Fruit fly (Drosophila melanogaster): ENCODE data around the gene ATP6AP2.

DNA sequence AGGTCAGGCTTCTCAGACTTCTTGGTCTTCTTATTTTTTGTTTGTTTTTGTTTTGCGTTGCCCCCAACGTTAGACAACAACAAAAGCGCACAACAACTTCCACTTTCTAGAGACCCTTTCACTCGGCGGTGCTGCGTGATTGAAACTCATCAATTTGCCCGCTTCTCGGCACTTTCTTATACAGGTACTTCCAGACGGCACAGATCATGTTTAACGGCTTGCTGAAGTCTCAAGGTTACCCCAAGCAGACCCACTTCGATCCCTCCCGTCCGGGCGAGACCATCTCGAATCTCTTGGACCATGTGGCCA is 10.7 kb upstream of the ATP6AP2 start:
- TF ChIP-seq fd85E (GFP tag; optimal IDR thresholded peaks at IDR 0.05), result no peak
- no peak for TF ChIP-seq CG11902 (GFP tag; optimal IDR thresholded peaks at IDR 0.05)
- TF ChIP-seq Hr4 (GFP tag; optimal IDR thresholded peaks at IDR 0.05), result no peak
- TF ChIP-seq Eip78C (GFP tag), result peak; percentile 35
- TF ChIP-seq cyc (GFP tag; optimal IDR thresholded peaks at IDR 0.05), result no peak
- TF ChIP-seq OdsH (GFP tag; optimal IDR thresholded peaks at IDR 0.05), result no peak
- TF ChIP-seq Hr39 (GFP tag; optimal IDR thresholded peaks at IDR 0.05), result no peak
- no peak for TF ChIP-seq lz (GFP tag; optimal IDR thresholded peaks at IDR 0.05)
- no peak for TF ChIP-seq Lpt (GFP tag; optimal IDR thresholded peaks at IDR 0.05)

Data from whole organism, prepupa.